Fruit fly (Drosophila melanogaster) whole organism, embryonic: Measurements from ENCODE around the gene DAAM.

Experiments used
- CG8924 ChIP-seq: fragments of 200-800 bp; optimal IDR thresholded peaks from 3 replicates; lab custom pipeline; 2019; ENCODE audit warnings: missing biosample characterization, mild to moderate bottlenecking, missing genetic modification characterization, moderate library complexity
- Doc3 ChIP-seq: fragments of 200-800 bp; sonication (Bioruptor generic); IDR thresholded peaks from 3 replicates; pipeline ENCODE4 v1.3.6; 2022; ENCODE audit warnings: missing biosample characterization, missing genetic modification characterization; ENCODE audit not compliant: partially characterized antibody
- bbx ChIP-seq: fragments of 200-800 bp; sonication (Bioruptor generic); IDR thresholded peaks from 2 replicates; pipeline ENCODE4 v1.3.6; 2022; ENCODE audit warnings: missing biosample characterization, missing genetic modification characterization; ENCODE audit not compliant: partially characterized antibody

DNA sequence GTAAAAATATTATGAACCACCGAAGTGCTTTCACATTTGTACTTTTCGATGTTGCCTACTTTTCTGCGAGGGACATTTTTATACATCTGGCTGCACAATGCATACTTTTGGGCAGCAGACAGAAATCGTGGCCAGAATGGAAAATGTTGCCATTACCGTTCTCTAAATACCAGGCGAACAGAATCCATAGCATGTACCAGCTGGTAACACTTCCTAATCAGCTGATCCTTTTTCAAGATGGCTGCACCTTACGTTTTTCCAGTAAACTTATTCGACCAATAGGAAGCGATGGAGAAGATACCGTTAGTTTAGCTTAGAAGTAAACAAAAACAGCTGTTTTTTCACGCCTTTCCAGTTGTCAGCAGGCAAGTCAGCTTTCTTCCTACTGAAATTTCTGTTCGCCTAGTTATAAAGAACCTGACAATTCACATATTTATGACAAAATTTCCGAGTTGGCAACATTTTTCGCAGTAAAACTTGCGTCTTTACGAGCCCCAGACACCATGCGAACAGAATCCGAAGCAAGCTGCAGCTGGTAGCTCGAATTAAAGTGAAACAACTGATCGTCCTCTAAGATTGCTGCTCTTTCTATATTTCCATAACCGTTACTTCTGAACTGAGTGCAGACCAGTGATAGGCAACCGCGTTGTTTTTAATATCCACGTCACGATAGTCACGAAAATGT is 33.1 kb downstream of the DAAM start:
- TF ChIP-seq Doc3 (GFP tag; lab: Robert Waterston, UW) (no peak), bbx (no peak), CG8924 (no peak)
